Worm (Caenorhabditis elegans) whole organism, L1 larva: ENCODE measurements around the gene T03G6.3.

Source experiments
- F16B12.6 ChIP-seq: fragments of 150-350 bp; optimal IDR thresholded peaks from 2 replicates; lab custom pipeline; 2014; ENCODE audit warnings: missing biosample characterization, missing genetic modification characterization
- aha-1 ChIP-seq: fragments of 150-350 bp; optimal IDR thresholded peaks from 2 replicates; lab custom pipeline; 2014; ENCODE audit warnings: missing biosample characterization, missing genetic modification characterization
- ceh-63 ChIP-seq: fragments of 200-800 bp; sonication (Bioruptor generic); optimal IDR thresholded peaks from 2 replicates; lab custom pipeline; 2018; ENCODE audit warnings: mild to moderate bottlenecking, missing genetic modification characterization, missing compliant biosample characterization
- ceh-90 ChIP-seq: sonication (generic microtip); optimal IDR thresholded peaks from 2 replicates; lab custom pipeline; 2016; ENCODE audit warnings: missing genetic modification characterization, missing compliant biosample characterization
- elt-2 ChIP-seq: sonication (generic microtip); optimal IDR thresholded peaks from 2 replicates; lab custom pipeline; 2016; ENCODE audit warnings: missing genetic modification characterization, mild to moderate bottlenecking, inconsistent platforms, missing compliant biosample characterization, missing genetic modification reagents
- isw-1 ChIP-seq: fragments of 200-800 bp; sonication (Bioruptor generic); IDR thresholded peaks from 2 replicates; pipeline ENCODE4 v1.3.6; 2022; ENCODE audit warnings: missing genetic modification characterization, missing compliant biosample characterization
- nhr-47 ChIP-seq: sonication (generic microtip); optimal IDR thresholded peaks from 2 replicates; lab custom pipeline; 2016; ENCODE audit warnings: mild to moderate bottlenecking, missing genetic modification characterization, moderate library complexity, missing compliant biosample characterization
- nhr-76 ChIP-seq: sonication (generic microtip); optimal IDR thresholded peaks from 2 replicates; lab custom pipeline; 2017; ENCODE audit warnings: missing biosample characterization, missing genetic modification characterization
- skn-1 ChIP-seq: fragments of 150-350 bp; optimal IDR thresholded peaks from 2 replicates; lab custom pipeline; 2014; ENCODE audit warnings: missing biosample characterization, missing genetic modification characterization
- swsn-7 ChIP-seq: sonication (generic microtip); optimal IDR thresholded peaks from 2 replicates; lab custom pipeline; 2016; ENCODE audit warnings: missing genetic modification characterization, missing compliant biosample characterization
- unc-98 ChIP-seq: fragments of 200-800 bp; sonication (Bioruptor generic); IDR thresholded peaks from 2 replicates; pipeline ENCODE4 v1.3.6; 2022; ENCODE audit warnings: missing genetic modification characterization, missing compliant biosample characterization
- zag-1 ChIP-seq: fragments of 150-350 bp; optimal IDR thresholded peaks from 2 replicates; lab custom pipeline; 2014; ENCODE audit warnings: missing biosample characterization, missing genetic modification characterization
- ztf-4 ChIP-seq: fragments of 150-350 bp; optimal IDR thresholded peaks from 2 replicates; lab custom pipeline; 2014; ENCODE audit warnings: missing biosample characterization, missing genetic modification characterization

The T03G6.3 gene

DNA sequence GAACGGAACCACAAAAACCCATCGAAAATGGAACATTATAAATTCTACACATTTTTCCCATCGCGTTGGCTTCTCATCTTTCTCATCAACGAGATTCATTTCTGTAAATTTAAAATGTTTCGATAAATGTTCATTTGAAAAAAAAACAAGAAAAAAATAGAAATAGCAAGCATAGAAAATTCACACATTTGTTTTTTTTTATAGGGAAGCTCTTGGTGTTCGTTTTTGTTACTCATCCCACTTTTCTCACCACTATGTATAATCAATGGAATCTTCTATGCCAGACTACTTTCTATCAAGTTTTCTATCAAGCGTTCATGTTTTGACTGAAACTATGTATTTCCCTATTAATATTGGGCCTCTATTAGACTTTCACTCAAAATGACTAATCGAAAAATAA, 51.5 kb downstream of the T03G6.3 start, which contains the start of gene dhcr-24:
Gene dhcr-24 (minus strand): TSS at position 101 of the 400 bp plus-strand sequence.
- TF ChIP-seq ceh-90 (tag; lab: Kevin White, UChicago), result no peak
- no peak for TF ChIP-seq ztf-4 (tag; lab: Kevin White, UChicago)
- no peak for TF ChIP-seq skn-1 (tag; lab: Kevin White, UChicago)
- no peak for TF ChIP-seq elt-2 (tag; lab: Kevin White, UChicago)
- TF ChIP-seq F16B12.6 (tag; lab: Kevin White, UChicago), result no peak
- TF ChIP-seq ceh-63 (GFP tag; lab: Kevin White, UChicago), result no peak
- no peak for TF ChIP-seq swsn-7 (tag; lab: Kevin White, UChicago)
- no peak for TF ChIP-seq isw-1
- no peak for TF ChIP-seq nhr-47
- no peak for TF ChIP-seq nhr-76 (tag; lab: Kevin White, UChicago)
- no peak for TF ChIP-seq aha-1 (tag; lab: Kevin White, UChicago)
- TF ChIP-seq zag-1 (tag; lab: Kevin White, UChicago), result no peak
- no peak for TF ChIP-seq unc-98 (GFP tag; lab: Robert Waterston, UW)
